Worm (Caenorhabditis elegans) whole organism, L2 larva: Measurements from ENCODE around the gene T16A1.2.

Source experiments
- C34F6.9 ChIP-seq: fragments of 150-350 bp; optimal IDR thresholded peaks from 2 replicates; lab custom pipeline; 2014; ENCODE audit warnings: missing biosample characterization, missing genetic modification characterization
- F13H6.1 ChIP-seq: sonication (generic microtip); optimal IDR thresholded peaks from 2 replicates; lab custom pipeline; 2016; ENCODE audit warnings: missing genetic modification characterization, missing compliant biosample characterization
- R02D3.7 ChIP-seq: fragments of 150-350 bp; optimal IDR thresholded peaks from 2 replicates; lab custom pipeline; 2014; ENCODE audit warnings: missing biosample characterization, missing genetic modification characterization
- Y55F3AM.14 ChIP-seq: fragments of 200-800 bp; sonication (Bioruptor generic); optimal IDR thresholded peaks from 2 replicates; lab custom pipeline; 2018; ENCODE audit warnings: mild to moderate bottlenecking, missing genetic modification characterization, missing compliant biosample characterization
- ZK546.5 ChIP-seq: sonication (generic microtip); optimal IDR thresholded peaks from 2 replicates; lab custom pipeline; 2017; ENCODE audit warnings: missing biosample characterization, missing genetic modification characterization
- alr-1 ChIP-seq: fragments of 150-350 bp; optimal IDR thresholded peaks from 2 replicates; lab custom pipeline; 2014; ENCODE audit warnings: missing biosample characterization, missing genetic modification characterization
- aly-2 ChIP-seq: fragments of 150-350 bp; optimal IDR thresholded peaks from 2 replicates; lab custom pipeline; 2014; ENCODE audit warnings: missing biosample characterization, missing genetic modification characterization
- ama-1 ChIP-seq: fragments of 150-350 bp; optimal IDR thresholded peaks from 2 replicates; lab custom pipeline; 2018; ENCODE audit warnings: inconsistent platforms
- blmp-1 ChIP-seq: sonication (generic microtip); optimal IDR thresholded peaks from 2 replicates; lab custom pipeline; 2017; ENCODE audit warnings: missing genetic modification characterization, mild to moderate bottlenecking, missing compliant biosample characterization, antibody characterized with exemption, moderate library complexity; ENCODE audit not compliant: insufficient read depth
- ceh-16 ChIP-seq: fragments of 150-350 bp; optimal IDR thresholded peaks from 2 replicates; lab custom pipeline; 2014; ENCODE audit warnings: missing biosample characterization, missing genetic modification characterization
- ceh-82 ChIP-seq: fragments of 150-350 bp; optimal IDR thresholded peaks from 2 replicates; lab custom pipeline; 2014; ENCODE audit warnings: missing biosample characterization, missing genetic modification characterization
- crh-2 ChIP-seq: sonication (generic microtip); optimal IDR thresholded peaks from 2 replicates; lab custom pipeline; 2017; ENCODE audit warnings: missing biosample characterization, missing genetic modification characterization
- dmd-4 ChIP-seq: sonication (generic microtip); optimal IDR thresholded peaks from 2 replicates; lab custom pipeline; 2017; ENCODE audit warnings: missing biosample characterization, missing genetic modification characterization
- elt-1 ChIP-seq: fragments of 150-350 bp; optimal IDR thresholded peaks from 2 replicates; lab custom pipeline; 2014; ENCODE audit warnings: missing biosample characterization, missing genetic modification characterization
- elt-3 ChIP-seq: sonication (generic microtip); optimal IDR thresholded peaks from 2 replicates; lab custom pipeline; 2017; ENCODE audit warnings: missing biosample characterization, missing genetic modification characterization
- fos-1 ChIP-seq: fragments of 150-350 bp; optimal IDR thresholded peaks from 2 replicates; lab custom pipeline; 2014; ENCODE audit warnings: missing biosample characterization, missing genetic modification characterization
- gmeb-1 ChIP-seq: fragments of 150-350 bp; optimal IDR thresholded peaks from 2 replicates; lab custom pipeline; 2014; ENCODE audit warnings: missing biosample characterization, missing genetic modification characterization
- lin-11 ChIP-seq: fragments of 150-350 bp; sonication (generic microtip); optimal IDR thresholded peaks from 2 replicates; lab custom pipeline; 2014; ENCODE audit warnings: missing biosample characterization, missing genetic modification characterization, inconsistent platforms, mixed read lengths
- lin-39 ChIP-seq: fragments of 150-350 bp; optimal IDR thresholded peaks from 2 replicates; lab custom pipeline; 2014; ENCODE audit warnings: missing biosample characterization, missing genetic modification reagents, missing genetic modification characterization
- mbf-1 ChIP-seq: sonication (generic microtip); optimal IDR thresholded peaks from 2 replicates; lab custom pipeline; 2017; ENCODE audit warnings: missing biosample characterization, missing genetic modification characterization
- mdl-1 ChIP-seq, 2 experiments: fragments of 150-350 bp in 1 of 2; sonication (generic microtip) in 1 of 2; optimal IDR thresholded peaks; 2 replicates each; lab custom pipeline; 2017; ENCODE audit warnings: missing biosample characterization in 2 of 2, missing genetic modification characterization in 2 of 2
- nhr-10 ChIP-seq: sonication (generic microtip); optimal IDR thresholded peaks from 2 replicates; lab custom pipeline; 2017; ENCODE audit warnings: missing biosample characterization, missing genetic modification characterization
- nhr-11 ChIP-seq: fragments of 150-350 bp; optimal IDR thresholded peaks from 2 replicates; lab custom pipeline; 2014; ENCODE audit warnings: missing biosample characterization, missing genetic modification characterization
- nhr-129 ChIP-seq: fragments of 150-350 bp; optimal IDR thresholded peaks from 2 replicates; lab custom pipeline; 2014; ENCODE audit warnings: missing biosample characterization, missing genetic modification characterization
- nhr-21 ChIP-seq: fragments of 150-350 bp; optimal IDR thresholded peaks from 2 replicates; lab custom pipeline; 2014; ENCODE audit warnings: missing biosample characterization, missing genetic modification characterization
- nhr-23 ChIP-seq: fragments of 150-350 bp; optimal IDR thresholded peaks from 2 replicates; lab custom pipeline; 2014; ENCODE audit warnings: missing biosample characterization, missing genetic modification reagents, missing genetic modification characterization
- nhr-237 ChIP-seq: fragments of 150-350 bp; optimal IDR thresholded peaks from 2 replicates; lab custom pipeline; 2014; ENCODE audit warnings: missing biosample characterization, missing genetic modification characterization
- nhr-25 ChIP-seq: fragments of 150-350 bp; sonication (generic microtip); optimal IDR thresholded peaks from 3 replicates; lab custom pipeline; 2014; ENCODE audit warnings: missing biosample characterization, missing genetic modification characterization
- sem-4 ChIP-seq: fragments of 150-350 bp; optimal IDR thresholded peaks from 2 replicates; lab custom pipeline; 2014; ENCODE audit warnings: missing biosample characterization, missing genetic modification reagents, missing genetic modification characterization
- skn-1 ChIP-seq: sonication (generic microtip); optimal IDR thresholded peaks from 2 replicates; lab custom pipeline; 2017; ENCODE audit warnings: missing biosample characterization, missing genetic modification characterization
- sma-3 ChIP-seq: sonication (generic microtip); optimal IDR thresholded peaks from 2 replicates; lab custom pipeline; 2016; ENCODE audit warnings: missing genetic modification reagents, missing genetic modification characterization, missing compliant biosample characterization
- unc-39 ChIP-seq: fragments of 150-350 bp; optimal IDR thresholded peaks from 2 replicates; lab custom pipeline; 2014; ENCODE audit warnings: missing biosample characterization, missing genetic modification characterization
- unc-62 ChIP-seq: fragments of 150-350 bp; optimal IDR thresholded peaks from 2 replicates; lab custom pipeline; 2014; ENCODE audit warnings: missing biosample characterization, missing genetic modification reagents, missing genetic modification characterization
- zag-1 ChIP-seq: fragments of 150-350 bp; optimal IDR thresholded peaks from 2 replicates; lab custom pipeline; 2014; ENCODE audit warnings: missing biosample characterization, missing genetic modification characterization
- ztf-4 ChIP-seq: fragments of 150-350 bp; optimal IDR thresholded peaks from 2 replicates; lab custom pipeline; 2014; ENCODE audit warnings: missing biosample characterization, missing genetic modification characterization

The T16A1.2 gene

ce11 chrII:2081257-2081656 is 14.1 kb upstream of the T16A1.2 start, which contains the start of gene T16A1.4:
Gene T16A1.4, plus strand, starts transcription at chrII:2081557.
- TF ChIP-seq elt-1 (tag; lab: Kevin White, UChicago) = no peak
- no peak for TF ChIP-seq nhr-21
- TF ChIP-seq sma-3 (GFP tag; lab: Kevin White, UChicago) = no peak
- TF ChIP-seq lin-11 (tag; lab: Kevin White, UChicago) = no peak
- TF ChIP-seq Y55F3AM.14 (GFP tag; lab: Kevin White, UChicago) = no peak
- TF ChIP-seq nhr-129 (tag; lab: Kevin White, UChicago) = no peak

- TF ChIP-seq aly-2 (tag; lab: Kevin White, UChicago) (no peak), ama-1 (lab: Kevin White, UChicago) (no peak), mbf-1 (tag; lab: Kevin White, UChicago) (no peak), unc-39 (tag; lab: Kevin White, UChicago) (no peak), unc-62 (no peak), sem-4 (no peak), elt-3 (tag; lab: Kevin White, UChicago) (no peak), nhr-23 (tag; lab: Kevin White, UChicago) (no peak), lin-39 (tag; lab: Kevin White, UChicago) (no peak), skn-1 (no peak), crh-2 (tag; lab: Kevin White, UChicago) (no peak), R02D3.7 (tag; lab: Kevin White, UChicago) (no peak), ZK546.5 (no peak), alr-1 (tag; lab: Kevin White, UChicago) (no peak), fos-1 (tag; lab: Kevin White, UChicago) (no peak), zag-1 (tag; lab: Kevin White, UChicago) (no peak), dmd-4 (tag; lab: Kevin White, UChicago) (no peak), nhr-237 (no peak)
These were observed 11.6 kb upstream of the T16A1.2 start, which contains the start of the genes T16A1.5 and fbxc-49 for ce11 chrII:2083726-2084179. Gene T16A1.5, minus strand, starts transcription at chrII:2083826. Gene fbxc-49, plus strand, starts transcription at chrII:2084129.

DNA sequence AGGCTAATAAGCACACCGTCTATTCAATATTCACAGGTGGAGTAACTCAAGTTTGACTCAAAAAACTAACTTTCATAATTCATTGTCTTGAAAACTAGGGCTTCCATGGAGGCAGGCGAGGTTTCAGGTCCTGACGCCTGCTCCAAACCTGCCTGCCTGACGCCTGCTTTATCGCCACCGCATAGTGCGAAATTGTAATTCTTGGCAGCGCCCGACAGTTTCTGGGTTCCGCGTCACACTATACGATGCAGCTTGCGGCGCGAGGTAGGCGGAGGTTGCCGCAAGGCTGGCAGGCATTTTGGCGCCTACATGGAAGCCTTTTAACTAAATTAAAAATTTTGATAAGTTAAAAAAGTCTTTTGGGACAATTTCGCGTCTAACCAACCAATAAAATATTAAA is 8.2 kb upstream of the T16A1.2 start:
- TF ChIP-seq mdl-1 (tag; optimal IDR thresholded peaks at IDR 0.05; lab: Kevin White, UChicago) (no peak), aly-2 (tag; lab: Kevin White, UChicago) (no peak), ceh-82 (tag; lab: Kevin White, UChicago) (no peak), F13H6.1 (tag; lab: Kevin White, UChicago) (no peak), blmp-1 (no peak), ZK546.5 (no peak), lin-39 (tag; lab: Kevin White, UChicago) (no peak), C34F6.9 (tag; lab: Kevin White, UChicago) (no peak), ztf-4 (tag; lab: Kevin White, UChicago) (no peak), zag-1 (tag; lab: Kevin White, UChicago) (no peak)
- TF ChIP-seq, all 48 proteins: peak for 0

ce11 chrII:2090605-2091004 is 4.8 kb upstream of the T16A1.2 start, which contains the start of gene trpl-5:
Gene trpl-5, minus strand, starts transcription at chrII:2090636.
- TF ChIP-seq gmeb-1 (peak; percentile 22), fos-1 (tag; lab: Kevin White, UChicago) (peak; percentile 94), nhr-10 (tag; lab: Kevin White, UChicago) (no peak)

- TF ChIP-seq nhr-25 (tag; lab: Kevin White, UChicago) = no peak
- TF ChIP-seq crh-2 (tag; lab: Kevin White, UChicago) = no peak
- TF ChIP-seq lin-39 (tag; lab: Kevin White, UChicago) = no peak
- no peak for TF ChIP-seq alr-1 (tag; lab: Kevin White, UChicago)
- TF ChIP-seq aly-2 (tag; lab: Kevin White, UChicago) = no peak
- TF ChIP-seq, all 48 proteins: peak for 0
These were observed 3.4 kb upstream of the T16A1.2 start, which contains the start of gene T16A1.10 for ce11 chrII:2091972-2092371. Gene T16A1.10, minus strand, starts transcription at chrII:2092094.

DNA sequence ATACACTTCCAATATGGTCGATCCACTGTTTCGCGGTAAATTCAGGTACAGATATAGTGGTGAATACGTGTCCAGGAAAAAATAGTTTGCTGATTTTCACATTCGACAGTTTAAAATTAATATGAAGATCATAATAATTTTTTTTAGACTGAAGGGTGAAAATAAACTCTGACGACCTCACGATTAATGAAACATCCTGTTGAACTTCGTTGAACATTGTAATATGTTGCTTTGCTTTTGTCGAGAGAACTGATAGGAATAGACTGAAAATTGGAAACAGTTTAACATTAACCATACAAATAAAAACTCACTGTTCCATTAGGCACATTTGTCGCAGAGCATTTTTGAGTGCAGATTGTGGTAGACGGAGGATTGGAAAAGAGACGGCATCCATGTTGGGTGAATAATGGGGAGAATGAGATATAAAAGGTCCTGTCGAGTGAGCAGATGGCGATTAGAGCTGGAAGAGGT is 1.9 kb upstream of the T16A1.2 start, which contains the start of gene fbxb-37:
Gene fbxb-37 (minus strand): TSS at position 421 of the 471 bp plus-strand sequence.
- TF ChIP-seq R02D3.7 (tag; lab: Kevin White, UChicago) (no peak), nhr-11 (tag; lab: Kevin White, UChicago) (no peak), mbf-1 (tag; lab: Kevin White, UChicago) (no peak), C34F6.9 (tag; lab: Kevin White, UChicago) (no peak), ceh-16 (tag; lab: Kevin White, UChicago) (no peak)
